Worm (Caenorhabditis elegans) whole organism, L1 larva: ENCODE measurements around the gene ltah-1.2.
A peak's percentile ranks its signal among the peaks of the same experiment; 100 is the strongest.

Experiments used
- C16A3.4 ChIP-seq: fragments of 150-350 bp; optimal IDR thresholded peaks from 2 replicates; lab custom pipeline; 2014; ENCODE audit warnings: missing biosample characterization, missing genetic modification characterization
- F16B12.6 ChIP-seq: fragments of 150-350 bp; optimal IDR thresholded peaks from 2 replicates; lab custom pipeline; 2014; ENCODE audit warnings: missing biosample characterization, missing genetic modification characterization
- aha-1 ChIP-seq: fragments of 150-350 bp; optimal IDR thresholded peaks from 2 replicates; lab custom pipeline; 2014; ENCODE audit warnings: missing biosample characterization, missing genetic modification characterization
- ama-1 ChIP-seq: fragments of 150-350 bp; optimal IDR thresholded peaks from 2 replicates; lab custom pipeline; 2014
- blmp-1 ChIP-seq: fragments of 150-350 bp; optimal IDR thresholded peaks from 2 replicates; lab custom pipeline; 2014; ENCODE audit warnings: missing biosample characterization, missing genetic modification characterization
- ceh-82 ChIP-seq, 3 experiments: fragments of 150-350 bp in 1 of 3; sonication (generic microtip) in 2 of 3; optimal IDR thresholded peaks; 2 replicates each; lab custom pipeline; 2014 to 2017; ENCODE audit warnings: missing biosample characterization in 3 of 3, missing genetic modification characterization in 3 of 3
- ceh-90 ChIP-seq: sonication (generic microtip); optimal IDR thresholded peaks from 2 replicates; lab custom pipeline; 2016; ENCODE audit warnings: missing genetic modification characterization, missing compliant biosample characterization
- dpl-1 ChIP-seq, 3 experiments: fragments of 150-350 bp in 2 of 3; sonication (generic microtip) in 1 of 3; optimal IDR thresholded peaks; 2 replicates each; lab custom pipeline; 2014 to 2017; ENCODE audit warnings: missing biosample characterization in 3 of 3, missing genetic modification characterization in 3 of 3, missing genetic modification reagents in 3 of 3
- dsc-1 ChIP-seq: sonication (generic microtip); optimal IDR thresholded peaks from 2 replicates; lab custom pipeline; 2016; ENCODE audit warnings: mild to moderate bottlenecking, missing genetic modification characterization, missing compliant biosample characterization
- efl-1 ChIP-seq, 4 experiments: fragments of 150-350 bp; optimal IDR thresholded peaks in 3 of 4; peaks in 1 of 4; 1 replicate in 1 of 4; 2 replicates in 3 of 4; lab custom pipeline; 2014; ENCODE audit warnings: missing biosample characterization in 2 of 4, missing genetic modification characterization in 2 of 4, missing genetic modification reagents in 2 of 4
- egl-13 ChIP-seq: sonication (generic microtip); optimal IDR thresholded peaks from 2 replicates; lab custom pipeline; 2016; ENCODE audit warnings: missing genotype, missing genetic modification reagents, missing genetic modification characterization, missing compliant biosample characterization
- egl-27 ChIP-seq, 2 experiments: fragments of 150-350 bp in 1 of 2; sonication (generic microtip); optimal IDR thresholded peaks; 3 replicates each; lab custom pipeline; 2017 to 2018; ENCODE audit warnings: missing biosample characterization in 2 of 2, missing genetic modification characterization in 2 of 2, missing genetic modification reagents in 2 of 2
- elt-3 ChIP-seq, 6 experiments: fragments of 150-350 bp in 1 of 6; sonication (generic microtip); optimal IDR thresholded peaks; 2 replicates each; lab custom pipeline; 2017 to 2018; ENCODE audit warnings: missing biosample characterization in 6 of 6, missing genetic modification characterization in 6 of 6, inconsistent platforms in 1 of 6
- fkh-4 ChIP-seq: sonication (generic microtip); optimal IDR thresholded peaks from 2 replicates; lab custom pipeline; 2016; ENCODE audit warnings: missing compliant biosample characterization, missing genetic modification characterization, borderline replicate concordance
- grh-1 ChIP-seq: fragments of 200-800 bp; sonication (Bioruptor generic); IDR thresholded peaks from 2 replicates; pipeline ENCODE4 v1.3.6; 2022; ENCODE audit warnings: missing genetic modification reagents, missing genetic modification characterization, missing compliant biosample characterization
- hpl-2 ChIP-seq: fragments of 150-350 bp; optimal IDR thresholded peaks from 2 replicates; lab custom pipeline; 2014; ENCODE audit warnings: missing biosample characterization, missing genetic modification reagents, missing genetic modification characterization
- irx-1 ChIP-seq: sonication (generic microtip); optimal IDR thresholded peaks from 2 replicates; lab custom pipeline; 2016; ENCODE audit warnings: missing genetic modification characterization, missing compliant biosample characterization
- jun-1 ChIP-seq: fragments of 150-350 bp; optimal IDR thresholded peaks from 2 replicates; lab custom pipeline; 2014; ENCODE audit warnings: missing biosample characterization, missing genetic modification reagents, missing genetic modification characterization
- lin-13 ChIP-seq: fragments of 150-350 bp; optimal IDR thresholded peaks from 2 replicates; lab custom pipeline; 2014; ENCODE audit warnings: missing biosample characterization, missing genetic modification reagents, missing genetic modification characterization
- lin-14 ChIP-seq: fragments of 200-800 bp; sonication (Bioruptor generic); optimal IDR thresholded peaks from 2 replicates; lab custom pipeline; 2018; ENCODE audit warnings: mild to moderate bottlenecking, missing genetic modification characterization, moderate library complexity, missing compliant biosample characterization
- lin-15B ChIP-seq: fragments of 150-350 bp; sonication (generic microtip); optimal IDR thresholded peaks from 3 replicates; lab custom pipeline; 2014; ENCODE audit warnings: missing biosample characterization, missing genetic modification characterization
- lin-35 ChIP-seq, 2 experiments: fragments of 150-350 bp; optimal IDR thresholded peaks; 2 replicates each; lab custom pipeline; 2014; ENCODE audit warnings: missing biosample characterization in 2 of 2, missing genetic modification characterization in 2 of 2, missing genetic modification reagents in 2 of 2
- lin-39 ChIP-seq: fragments of 150-350 bp; optimal IDR thresholded peaks from 2 replicates; lab custom pipeline; 2014; ENCODE audit warnings: missing biosample characterization, missing genetic modification reagents, missing genetic modification characterization
- lir-3 ChIP-seq: sonication (generic microtip); optimal IDR thresholded peaks from 2 replicates; lab custom pipeline; 2016; ENCODE audit warnings: mild to moderate bottlenecking, missing genetic modification characterization, moderate library complexity, missing compliant biosample characterization; ENCODE audit not compliant: poor library complexity
- lsy-2 ChIP-seq, 2 experiments: fragments of 150-350 bp; optimal IDR thresholded peaks; 2 replicates each; lab custom pipeline; 2014; ENCODE audit warnings: missing biosample characterization in 2 of 2, missing genetic modification characterization in 2 of 2
- mab-9 ChIP-seq: fragments of 200-800 bp; sonication (Bioruptor generic); IDR thresholded peaks from 2 replicates; pipeline ENCODE4 v1.3.6; 2022; ENCODE audit warnings: missing genetic modification reagents, missing genetic modification characterization, missing compliant biosample characterization
- mdl-1 ChIP-seq, 2 experiments: fragments of 150-350 bp; optimal IDR thresholded peaks; 2 replicates each; lab custom pipeline; 2014 to 2017; ENCODE audit warnings: missing biosample characterization in 2 of 2, missing genetic modification characterization in 2 of 2, inconsistent platforms in 1 of 2
- mef-2 ChIP-seq: fragments of 150-350 bp; optimal IDR thresholded peaks from 2 replicates; lab custom pipeline; 2014; ENCODE audit warnings: missing biosample characterization, missing genetic modification characterization
- mep-1 ChIP-seq: fragments of 150-350 bp; optimal IDR thresholded peaks from 2 replicates; lab custom pipeline; 2014; ENCODE audit warnings: missing biosample characterization, missing genetic modification characterization
- nhr-11 ChIP-seq: fragments of 150-350 bp; optimal IDR thresholded peaks from 2 replicates; lab custom pipeline; 2014; ENCODE audit warnings: missing biosample characterization, missing genetic modification characterization
- nhr-19 ChIP-seq: fragments of 200-800 bp; sonication (Bioruptor generic); conservative IDR thresholded peaks from 2 replicates; pipeline ENCODE4 v1.3.6; 2022; ENCODE audit warnings: missing genetic modification characterization, missing compliant biosample characterization
- nhr-20 ChIP-seq: sonication (generic microtip); optimal IDR thresholded peaks from 2 replicates; lab custom pipeline; 2016; ENCODE audit warnings: mild to moderate bottlenecking, missing genetic modification characterization, missing compliant biosample characterization
- nhr-28 ChIP-seq: fragments of 150-350 bp; optimal IDR thresholded peaks from 2 replicates; lab custom pipeline; 2014; ENCODE audit warnings: missing biosample characterization, missing genetic modification characterization
- nhr-47 ChIP-seq: sonication (generic microtip); optimal IDR thresholded peaks from 2 replicates; lab custom pipeline; 2016; ENCODE audit warnings: mild to moderate bottlenecking, missing genetic modification characterization, moderate library complexity, missing compliant biosample characterization
- nhr-76 ChIP-seq: sonication (generic microtip); optimal IDR thresholded peaks from 2 replicates; lab custom pipeline; 2017; ENCODE audit warnings: missing biosample characterization, missing genetic modification characterization
- nhr-77 ChIP-seq: fragments of 150-350 bp; optimal IDR thresholded peaks from 2 replicates; lab custom pipeline; 2014; ENCODE audit warnings: missing biosample characterization, missing genetic modification characterization
- nhr-84 ChIP-seq: sonication (generic microtip); optimal IDR thresholded peaks from 2 replicates; lab custom pipeline; 2017; ENCODE audit warnings: missing biosample characterization, missing genetic modification characterization
- nhr-85 ChIP-seq: sonication (generic microtip); peaks from one replicate; lab custom pipeline; 2016; ENCODE audit warnings: missing genetic modification characterization, inconsistent platforms, missing compliant biosample characterization
- nhr-90 ChIP-seq: sonication (generic microtip); optimal IDR thresholded peaks from 2 replicates; lab custom pipeline; 2016; ENCODE audit warnings: mild to moderate bottlenecking, missing genetic modification characterization, missing compliant biosample characterization; ENCODE audit not compliant: poor library complexity
- pax-3 ChIP-seq: fragments of 200-800 bp; sonication (Bioruptor generic); optimal IDR thresholded peaks from 2 replicates; lab custom pipeline; 2018; ENCODE audit warnings: mild to moderate bottlenecking, missing genetic modification characterization, moderate library complexity, missing compliant biosample characterization
- rnt-1 ChIP-seq: sonication (generic microtip); optimal IDR thresholded peaks from 2 replicates; lab custom pipeline; 2016; ENCODE audit warnings: mild to moderate bottlenecking, missing genetic modification characterization, moderate library complexity, missing compliant biosample characterization
- skn-1 ChIP-seq: fragments of 150-350 bp; optimal IDR thresholded peaks from 2 replicates; lab custom pipeline; 2014; ENCODE audit warnings: missing biosample characterization, missing genetic modification characterization
- snpc-4 ChIP-seq: fragments of 150-350 bp; optimal IDR thresholded peaks from 2 replicates; lab custom pipeline; 2014; ENCODE audit warnings: missing biosample characterization, missing genetic modification characterization
- snu-23 ChIP-seq: sonication (generic microtip); optimal IDR thresholded peaks from 2 replicates; lab custom pipeline; 2016; ENCODE audit warnings: missing genetic modification characterization, missing compliant biosample characterization
- sox-4 ChIP-seq: sonication (generic microtip); optimal IDR thresholded peaks from 2 replicates; lab custom pipeline; 2016; ENCODE audit warnings: missing genetic modification characterization, missing compliant biosample characterization
- sup-37 ChIP-seq: fragments of 200-800 bp; sonication (Bioruptor generic); optimal IDR thresholded peaks from 2 replicates; lab custom pipeline; 2018; ENCODE audit warnings: mild to moderate bottlenecking, missing genetic modification characterization, missing compliant biosample characterization
- swsn-7 ChIP-seq: sonication (generic microtip); optimal IDR thresholded peaks from 2 replicates; lab custom pipeline; 2016; ENCODE audit warnings: missing genetic modification characterization, missing compliant biosample characterization
- tbx-2 ChIP-seq: sonication (generic microtip); optimal IDR thresholded peaks from 2 replicates; lab custom pipeline; 2016; ENCODE audit warnings: missing genetic modification characterization, missing compliant biosample characterization
- unc-130 ChIP-seq: fragments of 150-350 bp; optimal IDR thresholded peaks from 2 replicates; lab custom pipeline; 2017; ENCODE audit warnings: missing biosample characterization, missing genetic modification characterization, inconsistent platforms
- unc-86 ChIP-seq: sonication (generic microtip); optimal IDR thresholded peaks from 2 replicates; lab custom pipeline; 2016; ENCODE audit warnings: missing genetic modification characterization, missing compliant biosample characterization
- unc-98 ChIP-seq: fragments of 200-800 bp; sonication (Bioruptor generic); IDR thresholded peaks from 2 replicates; pipeline ENCODE4 v1.3.6; 2022; ENCODE audit warnings: missing genetic modification characterization, missing compliant biosample characterization
- xbp-1 ChIP-seq: sonication (generic microtip); optimal IDR thresholded peaks from 2 replicates; lab custom pipeline; 2016; ENCODE audit warnings: missing genetic modification characterization, missing compliant biosample characterization
- ztf-4 ChIP-seq: fragments of 150-350 bp; optimal IDR thresholded peaks from 2 replicates; lab custom pipeline; 2014; ENCODE audit warnings: missing biosample characterization, missing genetic modification characterization

ltah-1.2 gene

ce11 chrIV:3654214-3654613, 41.3 kb upstream of the ltah-1.2 start:
- peak; percentile 68 for TF ChIP-seq swsn-7
- 0 out of 2 replicates have a peak, but pooled peaks have one; percentile 47 for TF ChIP-seq mab-9 (GFP tag; lab: Robert Waterston, UW)
- TF ChIP-seq F16B12.6, result no peak
- TF ChIP-seq snpc-4 (tag; lab: Kevin White, UChicago), result no peak
- no peak for TF ChIP-seq fkh-4 (tag; lab: Kevin White, UChicago)
- TF ChIP-seq lin-39, result peak; percentile 3
- peak; percentile 94 for TF ChIP-seq rnt-1 (tag; lab: Kevin White, UChicago)
- peak; percentile 70 for TF ChIP-seq ztf-4 (tag; lab: Kevin White, UChicago)
- peak; percentile 84 for TF ChIP-seq nhr-85
- no peak for TF ChIP-seq nhr-76 (tag; lab: Kevin White, UChicago)
- peak; percentile 92 for TF ChIP-seq nhr-20 (tag; lab: Kevin White, UChicago)
- peak; percentile 64 for TF ChIP-seq sup-37
- peak; percentile 70 for TF ChIP-seq nhr-47 (tag; lab: Kevin White, UChicago)
- TF ChIP-seq lin-14 (GFP tag; lab: Kevin White, UChicago), result peak; percentile 91
- peak; percentile 5 for TF ChIP-seq jun-1 (tag; lab: Kevin White, UChicago)
- peak in 1 of 3 experiments; percentile 2 for TF ChIP-seq ceh-82 (tag; optimal IDR thresholded peaks at IDR 0.05; lab: Kevin White, UChicago)
- peak; percentile 74 for TF ChIP-seq blmp-1
- TF ChIP-seq nhr-28 (tag; lab: Kevin White, UChicago), result no peak
- TF ChIP-seq mef-2 (tag; lab: Kevin White, UChicago), result peak; percentile 16
- peak; percentile 27 for TF ChIP-seq nhr-77 (tag; lab: Kevin White, UChicago)
- no peak for TF ChIP-seq lin-13
- peak in 2 of 3 experiments; percentile 15 for TF ChIP-seq dpl-1 (GFP tag; optimal IDR thresholded peaks at IDR 0.05; lab: Kevin White, UChicago)
- TF ChIP-seq lin-15B (tag; lab: Kevin White, UChicago), result no peak
- TF ChIP-seq egl-13 (tag; lab: Kevin White, UChicago), result no peak
- TF ChIP-seq unc-98 (GFP tag; lab: Robert Waterston, UW), result peak; percentile 63; the same call in 1 of the 2 replicates
- TF ChIP-seq unc-86 (tag; lab: Kevin White, UChicago), result no peak
- peak; percentile 84 for TF ChIP-seq unc-130 (tag; lab: Kevin White, UChicago)
- TF ChIP-seq hpl-2 (GFP tag; lab: Kevin White, UChicago), result no peak
- peak; percentile 28 for TF ChIP-seq lir-3
- TF ChIP-seq snu-23 (GFP tag; lab: Kevin White, UChicago), result peak; percentile 87
- TF ChIP-seq mdl-1 (tag; optimal IDR thresholded peaks at IDR 0.05; lab: Kevin White, UChicago), result peak in 1 of 2 experiments; percentile 90
- no peak for TF ChIP-seq sox-4 (tag; lab: Kevin White, UChicago)
- TF ChIP-seq C16A3.4 (tag; lab: Kevin White, UChicago), result peak; percentile 57
- peak; percentile 60 for TF ChIP-seq grh-1 (GFP tag; lab: Robert Waterston, UW)
- peak in 2 of 6 experiments; percentile 24 to 25 for TF ChIP-seq elt-3 (tag; optimal IDR thresholded peaks at IDR 0.05; lab: Kevin White, UChicago)
- TF ChIP-seq aha-1 (tag; lab: Kevin White, UChicago), result no peak
- peak in 1 of 2 experiments; percentile 45 for TF ChIP-seq lin-35 (GFP tag; optimal IDR thresholded peaks at IDR 0.05; lab: Kevin White, UChicago)
- TF ChIP-seq nhr-84 (tag; lab: Kevin White, UChicago), result no peak
- peak; percentile 94 for TF ChIP-seq nhr-19 (GFP tag; lab: Robert Waterston, UW)
- peak; percentile 63 for TF ChIP-seq nhr-90
- peak; percentile 18 for TF ChIP-seq skn-1 (tag; lab: Kevin White, UChicago)
- TF ChIP-seq ceh-90 (tag; lab: Kevin White, UChicago), result no peak
- TF ChIP-seq mep-1, result no peak
- TF ChIP-seq tbx-2, result peak; percentile 90
- no peak for TF ChIP-seq ama-1 (lab: Kevin White, UChicago)
- TF ChIP-seq xbp-1 (tag; lab: Kevin White, UChicago), result peak; percentile 36
- TF ChIP-seq nhr-11 (tag; lab: Kevin White, UChicago), result peak; percentile 28
- peak in 1 of 2 experiments; percentile 9 for TF ChIP-seq egl-27 (tag; optimal IDR thresholded peaks at IDR 0.05; lab: Kevin White, UChicago)
- peak; percentile 17 for TF ChIP-seq dsc-1 (tag; lab: Kevin White, UChicago)
- TF ChIP-seq pax-3, result peak; percentile 15
- peak; percentile 29 for TF ChIP-seq irx-1 (tag; lab: Kevin White, UChicago)
- TF ChIP-seq lsy-2 (tag; optimal IDR thresholded peaks at IDR 0.05; lab: Kevin White, UChicago), result peak; percentile 56 to 76
- peak; percentile 11 to 39 for TF ChIP-seq efl-1 (optimal IDR thresholded peaks at IDR 0.05; lab: Kevin White, UChicago)
- TF ChIP-seq efl-1 (GFP tag; optimal IDR thresholded peaks at IDR 0.05 in 1 of 2; lab: Kevin White, UChicago), result peak; percentile 2 to 86
